Worm (Caenorhabditis elegans) whole organism, L2 larva: ENCODE results near the gene srz-64.
A peak's percentile ranks its signal among the peaks of the same experiment; 100 is the strongest.

Experiments used
- F13H6.1 ChIP-seq: sonication (generic microtip); optimal IDR thresholded peaks from 2 replicates; lab custom pipeline; 2016; ENCODE audit warnings: missing genetic modification characterization, missing compliant biosample characterization
- aly-2 ChIP-seq: fragments of 150-350 bp; optimal IDR thresholded peaks from 2 replicates; lab custom pipeline; 2014; ENCODE audit warnings: missing biosample characterization, missing genetic modification characterization
- blmp-1 ChIP-seq: sonication (generic microtip); optimal IDR thresholded peaks from 2 replicates; lab custom pipeline; 2017; ENCODE audit warnings: missing genetic modification characterization, mild to moderate bottlenecking, missing compliant biosample characterization, antibody characterized with exemption, moderate library complexity; ENCODE audit not compliant: insufficient read depth
- crh-2 ChIP-seq: sonication (generic microtip); optimal IDR thresholded peaks from 2 replicates; lab custom pipeline; 2017; ENCODE audit warnings: missing biosample characterization, missing genetic modification characterization
- dmd-4 ChIP-seq: sonication (generic microtip); optimal IDR thresholded peaks from 2 replicates; lab custom pipeline; 2017; ENCODE audit warnings: missing biosample characterization, missing genetic modification characterization
- egl-27 ChIP-seq: sonication (generic microtip); optimal IDR thresholded peaks from 3 replicates; lab custom pipeline; 2017; ENCODE audit warnings: missing biosample characterization, missing genetic modification reagents, missing genetic modification characterization
- elt-1 ChIP-seq: fragments of 150-350 bp; optimal IDR thresholded peaks from 2 replicates; lab custom pipeline; 2014; ENCODE audit warnings: missing biosample characterization, missing genetic modification characterization
- fos-1 ChIP-seq: fragments of 150-350 bp; optimal IDR thresholded peaks from 2 replicates; lab custom pipeline; 2014; ENCODE audit warnings: missing biosample characterization, missing genetic modification characterization
- lsy-2 ChIP-seq, 2 experiments: fragments of 150-350 bp in 1 of 2; sonication (generic microtip) in 1 of 2; optimal IDR thresholded peaks; 2 replicates each; lab custom pipeline; 2014 to 2017; ENCODE audit warnings: missing biosample characterization in 2 of 2, missing genetic modification characterization in 2 of 2
- mdl-1 ChIP-seq, 2 experiments: fragments of 150-350 bp in 1 of 2; sonication (generic microtip) in 1 of 2; optimal IDR thresholded peaks; 2 replicates each; lab custom pipeline; 2017; ENCODE audit warnings: missing biosample characterization in 2 of 2, missing genetic modification characterization in 2 of 2
- nhr-10 ChIP-seq: sonication (generic microtip); optimal IDR thresholded peaks from 2 replicates; lab custom pipeline; 2017; ENCODE audit warnings: missing biosample characterization, missing genetic modification characterization
- nhr-11 ChIP-seq: fragments of 150-350 bp; optimal IDR thresholded peaks from 2 replicates; lab custom pipeline; 2014; ENCODE audit warnings: missing biosample characterization, missing genetic modification characterization
- nhr-21 ChIP-seq: fragments of 150-350 bp; optimal IDR thresholded peaks from 2 replicates; lab custom pipeline; 2014; ENCODE audit warnings: missing biosample characterization, missing genetic modification characterization
- nhr-237 ChIP-seq: fragments of 150-350 bp; optimal IDR thresholded peaks from 2 replicates; lab custom pipeline; 2014; ENCODE audit warnings: missing biosample characterization, missing genetic modification characterization
- nhr-25 ChIP-seq: fragments of 150-350 bp; sonication (generic microtip); optimal IDR thresholded peaks from 3 replicates; lab custom pipeline; 2014; ENCODE audit warnings: missing biosample characterization, missing genetic modification characterization
- nhr-77 ChIP-seq: fragments of 150-350 bp; optimal IDR thresholded peaks from 2 replicates; lab custom pipeline; 2014; ENCODE audit warnings: missing biosample characterization, missing genetic modification characterization
- sem-4 ChIP-seq: fragments of 150-350 bp; optimal IDR thresholded peaks from 2 replicates; lab custom pipeline; 2014; ENCODE audit warnings: missing biosample characterization, missing genetic modification reagents, missing genetic modification characterization
- sma-3 ChIP-seq: sonication (generic microtip); optimal IDR thresholded peaks from 2 replicates; lab custom pipeline; 2016; ENCODE audit warnings: missing genetic modification reagents, missing genetic modification characterization, missing compliant biosample characterization
- sma-9 ChIP-seq, 2 experiments: fragments of 150-350 bp in 1 of 2; sonication (generic microtip) in 1 of 2; optimal IDR thresholded peaks; 2 replicates each; lab custom pipeline; 2014 to 2016; ENCODE audit warnings: missing genetic modification characterization in 2 of 2, mild to moderate bottlenecking in 1 of 2, missing biosample characterization in 1 of 2, missing compliant biosample characterization in 1 of 2, missing genetic modification reagents in 1 of 2, moderate library complexity in 1 of 2
- snpc-4 ChIP-seq: fragments of 150-350 bp; optimal IDR thresholded peaks from 2 replicates; lab custom pipeline; 2014; ENCODE audit warnings: missing biosample characterization, missing genetic modification characterization
- unc-39 ChIP-seq: fragments of 150-350 bp; optimal IDR thresholded peaks from 2 replicates; lab custom pipeline; 2014; ENCODE audit warnings: missing biosample characterization, missing genetic modification characterization
- unc-55 ChIP-seq: fragments of 150-350 bp; sonication (generic microtip); optimal IDR thresholded peaks from 3 replicates; lab custom pipeline; 2014; ENCODE audit warnings: missing biosample characterization, missing genetic modification reagents, missing genetic modification characterization
- zag-1 ChIP-seq: fragments of 150-350 bp; optimal IDR thresholded peaks from 2 replicates; lab custom pipeline; 2014; ENCODE audit warnings: missing biosample characterization, missing genetic modification characterization
- ztf-1 ChIP-seq: fragments of 200-800 bp; sonication (Bioruptor generic); conservative IDR thresholded peaks from 2 replicates; pipeline ENCODE4 v1.3.6; 2022; ENCODE audit warnings: missing genetic modification characterization, missing compliant biosample characterization
- ztf-11 ChIP-seq: sonication (generic microtip); optimal IDR thresholded peaks from 2 replicates; lab custom pipeline; 2017; ENCODE audit warnings: missing biosample characterization, missing genetic modification characterization
- ztf-4 ChIP-seq: fragments of 150-350 bp; optimal IDR thresholded peaks from 2 replicates; lab custom pipeline; 2014; ENCODE audit warnings: missing biosample characterization, missing genetic modification characterization

Gene srz-64

DNA sequence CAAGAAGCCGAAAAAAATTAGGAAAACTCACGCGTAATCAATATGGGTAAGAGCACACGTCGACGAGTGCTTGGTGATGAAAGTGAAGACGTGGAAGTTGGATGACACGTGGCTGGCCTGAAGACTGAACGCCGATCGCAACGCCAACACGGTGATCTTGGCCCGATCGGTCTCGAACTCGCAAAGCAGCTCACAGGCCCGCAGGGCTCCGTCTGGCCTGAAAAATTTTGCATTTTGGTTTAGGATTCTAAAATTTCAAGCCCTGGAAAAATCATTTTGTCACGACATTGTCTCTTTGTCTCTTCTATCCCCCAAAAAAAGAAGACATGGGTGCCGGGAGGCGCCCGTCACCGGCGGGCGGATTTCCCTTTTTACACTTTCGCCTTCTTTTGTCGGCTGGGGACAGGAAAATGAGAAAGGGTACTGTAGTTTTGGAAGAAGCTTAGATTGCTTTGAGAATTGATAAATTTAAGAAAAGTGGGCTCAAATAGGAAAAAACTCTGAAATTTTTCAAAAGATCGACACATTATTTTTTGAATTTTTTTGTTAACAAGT lies 51.8 kb downstream of the srz-64 start:
- TF ChIP-seq unc-39 (tag; lab: Kevin White, UChicago) (no peak), nhr-10 (no peak), blmp-1 (tag; lab: Kevin White, UChicago) (peak; percentile 89)

DNA sequence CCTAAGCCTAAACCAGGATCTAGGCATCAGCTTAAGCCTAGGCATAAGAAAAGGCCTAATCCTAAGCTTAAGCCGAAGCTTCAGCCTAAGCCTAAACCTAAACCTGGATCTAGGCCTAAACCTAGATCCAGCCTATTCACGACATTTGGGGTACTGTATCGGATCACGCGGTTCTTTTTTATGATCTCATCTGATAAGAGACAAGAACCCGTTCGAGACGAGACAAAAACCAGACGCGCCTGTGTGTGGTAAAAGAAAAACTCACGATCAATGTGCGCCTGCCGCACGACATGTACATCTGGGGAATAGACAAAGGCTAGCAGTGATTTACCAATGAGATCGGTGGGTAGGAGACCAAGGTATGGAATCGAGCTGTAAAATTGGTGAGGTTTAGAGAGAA lies 52.6 kb downstream of the srz-64 start:
- TF ChIP-seq sem-4: peak; percentile 31
- no peak for TF ChIP-seq aly-2 (tag; lab: Kevin White, UChicago)
- TF ChIP-seq nhr-25 (tag; lab: Kevin White, UChicago): peak; percentile 19
- TF ChIP-seq lsy-2 (tag; optimal IDR thresholded peaks at IDR 0.05; lab: Kevin White, UChicago): peak in 1 of 2 experiments; percentile 52
- no peak for TF ChIP-seq unc-39 (tag; lab: Kevin White, UChicago)
- no peak for TF ChIP-seq zag-1
- no peak for TF ChIP-seq ztf-11
- TF ChIP-seq unc-55 (GFP tag; lab: Kevin White, UChicago): no peak
- TF ChIP-seq nhr-21 (tag; lab: Kevin White, UChicago): peak; percentile 34
- TF ChIP-seq dmd-4 (tag; lab: Kevin White, UChicago): no peak
- no peak for TF ChIP-seq fos-1
- TF ChIP-seq snpc-4: no peak
- TF ChIP-seq egl-27 (tag; lab: Kevin White, UChicago): no peak
- peak; percentile 39 for TF ChIP-seq elt-1 (tag; lab: Kevin White, UChicago)
- no peak for TF ChIP-seq ztf-4 (tag; lab: Kevin White, UChicago)
- no peak for TF ChIP-seq nhr-237
- TF ChIP-seq blmp-1 (tag; lab: Kevin White, UChicago): peak; percentile 12

DNA sequence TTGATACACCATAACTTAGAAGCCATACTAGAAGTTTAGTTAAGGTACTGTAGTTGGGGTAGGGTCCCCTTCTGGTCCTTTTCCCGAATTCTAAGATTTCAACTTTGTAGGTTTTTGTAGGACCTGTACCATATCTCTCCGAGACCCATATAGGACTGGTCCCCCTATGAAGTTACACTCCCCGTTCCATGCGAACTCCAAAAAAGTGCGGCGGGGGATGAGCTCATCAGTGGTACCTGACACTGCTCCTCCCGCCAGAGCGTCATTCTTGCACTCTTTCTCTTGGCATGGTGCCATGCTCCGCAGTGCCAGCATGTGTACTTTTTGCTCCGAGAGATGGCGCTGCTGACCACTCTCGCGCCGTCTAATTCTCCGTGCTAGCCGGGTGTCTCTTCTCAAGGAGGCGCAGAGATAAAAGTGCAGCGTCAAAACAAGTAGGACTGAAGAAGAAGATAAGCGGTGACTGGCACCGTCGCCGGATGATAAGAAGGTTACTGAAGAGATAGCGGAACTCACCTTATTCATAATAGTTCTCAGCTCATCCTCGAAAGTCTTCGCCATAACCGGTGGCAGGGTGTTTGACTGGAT lies 53.5 kb downstream of the srz-64 start:
- TF ChIP-seq zag-1 (peak; percentile 62), mdl-1 (tag; optimal IDR thresholded peaks at IDR 0.05; lab: Kevin White, UChicago) (peak; percentile 19 to 31), sma-9 (GFP tag; optimal IDR thresholded peaks at IDR 0.05; lab: Kevin White, UChicago) (peak; percentile 63), sma-9 (tag; optimal IDR thresholded peaks at IDR 0.05; lab: Kevin White, UChicago) (no peak), ztf-1 (GFP tag; lab: Robert Waterston, UW) (no peak), nhr-21 (tag; lab: Kevin White, UChicago) (peak; percentile 52), sma-3 (peak; percentile 18), crh-2 (tag; lab: Kevin White, UChicago) (no peak), F13H6.1 (tag; lab: Kevin White, UChicago) (peak; percentile 88), nhr-11 (tag; lab: Kevin White, UChicago) (peak; percentile 51), egl-27 (tag; lab: Kevin White, UChicago) (peak; percentile 37), nhr-77 (tag; lab: Kevin White, UChicago) (no peak), fos-1 (peak; percentile 50), lsy-2 (tag; optimal IDR thresholded peaks at IDR 0.05; lab: Kevin White, UChicago) (peak in 1 of 2 experiments; percentile 57)
